Fruit fly (Drosophila melanogaster) whole organism, pupa: ENCODE results near the gene Polr2F.

ENCODE experiments used
- CG10348 ChIP-seq: fragments of 200-800 bp; sonication (Bioruptor generic); IDR thresholded peaks from 2 replicates; pipeline ENCODE4 v1.3.6; 2022; ENCODE audit warnings: missing biosample characterization, missing genetic modification characterization
- CG13204 ChIP-seq: fragments of 200-800 bp; sonication (Bioruptor generic); optimal IDR thresholded peaks from 2 replicates; lab custom pipeline; 2018; ENCODE audit warnings: missing biosample characterization, mild to moderate bottlenecking, missing genetic modification characterization, moderate library complexity
- CG15710 ChIP-seq: fragments of 200-800 bp; sonication (Bioruptor generic); optimal IDR thresholded peaks from 2 replicates; lab custom pipeline; 2018; ENCODE audit warnings: missing biosample characterization, mild to moderate bottlenecking, missing genetic modification characterization, moderate library complexity
- CG17806 ChIP-seq: fragments of 200-800 bp; sonication (Bioruptor generic); optimal IDR thresholded peaks from 2 replicates; lab custom pipeline; 2018; ENCODE audit warnings: missing biosample characterization, mild to moderate bottlenecking, missing genetic modification characterization, moderate library complexity
- CG4496 ChIP-seq: fragments of 200-800 bp; sonication (Bioruptor generic); IDR thresholded peaks from 3 replicates; pipeline ENCODE4 v1.3.6; 2022; ENCODE audit warnings: missing biosample characterization, missing genetic modification characterization
- CG8159 ChIP-seq: fragments of 200-800 bp; sonication (Bioruptor generic); optimal IDR thresholded peaks from 3 replicates; lab custom pipeline; 2018; ENCODE audit warnings: missing biosample characterization, mild to moderate bottlenecking, missing genetic modification characterization, moderate library complexity
- CG8301 ChIP-seq: fragments of 200-800 bp; sonication (Bioruptor generic); optimal IDR thresholded peaks from 2 replicates; lab custom pipeline; 2018; ENCODE audit warnings: missing biosample characterization, mild to moderate bottlenecking, missing genetic modification characterization
- D1 ChIP-seq: fragments of 200-800 bp; sonication (Bioruptor generic); optimal IDR thresholded peaks from 2 replicates; lab custom pipeline; 2018; ENCODE audit warnings: missing biosample characterization, mild to moderate bottlenecking, missing genetic modification characterization, moderate library complexity
- EcR ChIP-seq: fragments of 200-800 bp; sonication (Bioruptor generic); optimal IDR thresholded peaks from 3 replicates; lab custom pipeline; 2019; ENCODE audit warnings: missing biosample characterization, missing genetic modification characterization, mild to moderate bottlenecking, moderate library complexity, missing genetic modification reagents
- Ets98B ChIP-seq: fragments of 200-800 bp; sonication (Bioruptor generic); IDR thresholded peaks from 2 replicates; pipeline ENCODE4 v1.3.6; 2022; ENCODE audit warnings: missing biosample characterization, missing genetic modification characterization
- Pif1A ChIP-seq: fragments of 200-800 bp; sonication (Bioruptor generic); optimal IDR thresholded peaks from 3 replicates; lab custom pipeline; 2016; ENCODE audit warnings: missing biosample characterization, missing genetic modification characterization
- Pif1B ChIP-seq: fragments of 200-800 bp; sonication (Bioruptor generic); optimal IDR thresholded peaks from 3 replicates; lab custom pipeline; 2016; ENCODE audit warnings: missing biosample characterization, missing genetic modification characterization
- fd96Ca ChIP-seq: fragments of 200-800 bp; sonication (Bioruptor generic); IDR thresholded peaks from 3 replicates; pipeline ENCODE4 v1.3.6; 2022; ENCODE audit warnings: missing biosample characterization, missing genetic modification characterization

- TF ChIP-seq Pif1B (GFP tag; lab: Kevin White, UChicago), result no peak
- no peak for TF ChIP-seq CG17806 (tag; lab: Kevin White, UChicago)
- TF ChIP-seq fd96Ca (GFP tag; lab: Robert Waterston, UW), result no peak
- no peak for TF ChIP-seq CG10348 (GFP tag; lab: Robert Waterston, UW)
- TF ChIP-seq CG8301 (tag; lab: Kevin White, UChicago), result no peak
- TF ChIP-seq EcR, result no peak
- no peak for TF ChIP-seq Pif1A (GFP tag; lab: Kevin White, UChicago)
- no peak for TF ChIP-seq CG8159 (tag; lab: Kevin White, UChicago)
- no peak for TF ChIP-seq Ets98B (GFP tag; lab: Robert Waterston, UW)
- no peak for TF ChIP-seq CG4496
- no peak for TF ChIP-seq CG13204
- no peak for TF ChIP-seq D1
- TF ChIP-seq CG15710 (tag; lab: Kevin White, UChicago), result no peak
Observed at dm6 chr3R:5395210-5395609, 23.6 kb downstream of the Polr2F start.
